Worm (Caenorhabditis elegans) whole organism, L1 larva: Measurements from ENCODE around the gene hot-4.

Experiments
- C04F5.9 ChIP-seq: sonication (generic microtip); optimal IDR thresholded peaks from 2 replicates; lab custom pipeline; 2016; ENCODE audit warnings: missing genetic modification characterization, missing compliant biosample characterization
- C16A3.4 ChIP-seq: fragments of 150-350 bp; optimal IDR thresholded peaks from 2 replicates; lab custom pipeline; 2014; ENCODE audit warnings: missing biosample characterization, missing genetic modification characterization
- C34B4.2 ChIP-seq: sonication (generic microtip); optimal IDR thresholded peaks from 2 replicates; lab custom pipeline; 2017; ENCODE audit warnings: mild to moderate bottlenecking, missing genetic modification characterization, missing compliant biosample characterization
- F16B12.6 ChIP-seq: fragments of 150-350 bp; optimal IDR thresholded peaks from 2 replicates; lab custom pipeline; 2014; ENCODE audit warnings: missing biosample characterization, missing genetic modification characterization
- aha-1 ChIP-seq: fragments of 150-350 bp; optimal IDR thresholded peaks from 2 replicates; lab custom pipeline; 2014; ENCODE audit warnings: missing biosample characterization, missing genetic modification characterization
- alr-1 ChIP-seq: fragments of 200-800 bp; sonication (Bioruptor generic); optimal IDR thresholded peaks from 2 replicates; lab custom pipeline; 2018; ENCODE audit warnings: borderline replicate concordance, mild to moderate bottlenecking, missing genetic modification characterization, missing compliant biosample characterization
- ama-1 ChIP-seq: fragments of 150-350 bp; optimal IDR thresholded peaks from 2 replicates; lab custom pipeline; 2014
- ceh-8 ChIP-seq: fragments of 200-800 bp; sonication (Bioruptor generic); optimal IDR thresholded peaks from 2 replicates; lab custom pipeline; 2018; ENCODE audit warnings: mild to moderate bottlenecking, missing genetic modification characterization, moderate library complexity, missing compliant biosample characterization
- ceh-82 ChIP-seq, 3 experiments: fragments of 150-350 bp in 1 of 3; sonication (generic microtip) in 2 of 3; optimal IDR thresholded peaks; 2 replicates each; lab custom pipeline; 2014 to 2017; ENCODE audit warnings: missing biosample characterization in 3 of 3, missing genetic modification characterization in 3 of 3
- ceh-88 ChIP-seq: fragments of 200-800 bp; sonication (Bioruptor generic); IDR thresholded peaks from 2 replicates; pipeline ENCODE4 v1.3.6; 2022; ENCODE audit warnings: missing genetic modification characterization, missing compliant biosample characterization
- ces-1 ChIP-seq: fragments of 150-350 bp; optimal IDR thresholded peaks from 2 replicates; lab custom pipeline; 2014; ENCODE audit warnings: missing biosample characterization, missing genetic modification reagents, missing genetic modification characterization
- dpl-1 ChIP-seq, 3 experiments: fragments of 150-350 bp in 2 of 3; sonication (generic microtip) in 1 of 3; optimal IDR thresholded peaks; 2 replicates each; lab custom pipeline; 2014 to 2017; ENCODE audit warnings: missing biosample characterization in 3 of 3, missing genetic modification characterization in 3 of 3, missing genetic modification reagents in 3 of 3
- efl-1 ChIP-seq, 4 experiments: fragments of 150-350 bp; optimal IDR thresholded peaks in 3 of 4; peaks in 1 of 4; 1 replicate in 1 of 4; 2 replicates in 3 of 4; lab custom pipeline; 2014; ENCODE audit warnings: missing biosample characterization in 2 of 4, missing genetic modification characterization in 2 of 4, missing genetic modification reagents in 2 of 4
- egl-13 ChIP-seq: sonication (generic microtip); optimal IDR thresholded peaks from 2 replicates; lab custom pipeline; 2016; ENCODE audit warnings: missing genotype, missing genetic modification reagents, missing genetic modification characterization, missing compliant biosample characterization
- egl-27 ChIP-seq, 2 experiments: fragments of 150-350 bp in 1 of 2; sonication (generic microtip); optimal IDR thresholded peaks; 3 replicates each; lab custom pipeline; 2017 to 2018; ENCODE audit warnings: missing biosample characterization in 2 of 2, missing genetic modification characterization in 2 of 2, missing genetic modification reagents in 2 of 2
- elt-2 ChIP-seq: sonication (generic microtip); optimal IDR thresholded peaks from 2 replicates; lab custom pipeline; 2016; ENCODE audit warnings: missing genetic modification characterization, mild to moderate bottlenecking, inconsistent platforms, missing compliant biosample characterization, missing genetic modification reagents
- elt-3 ChIP-seq, 6 experiments: fragments of 150-350 bp in 1 of 6; sonication (generic microtip); optimal IDR thresholded peaks; 2 replicates each; lab custom pipeline; 2017 to 2018; ENCODE audit warnings: missing biosample characterization in 6 of 6, missing genetic modification characterization in 6 of 6, inconsistent platforms in 1 of 6
- fkh-4 ChIP-seq: sonication (generic microtip); optimal IDR thresholded peaks from 2 replicates; lab custom pipeline; 2016; ENCODE audit warnings: missing compliant biosample characterization, missing genetic modification characterization, borderline replicate concordance
- fkh-8 ChIP-seq: sonication (generic microtip); optimal IDR thresholded peaks from 2 replicates; lab custom pipeline; 2016; ENCODE audit warnings: mild to moderate bottlenecking, missing genetic modification characterization, missing compliant biosample characterization
- fos-1 ChIP-seq: fragments of 150-350 bp; optimal IDR thresholded peaks from 2 replicates; lab custom pipeline; 2014; ENCODE audit warnings: missing biosample characterization, missing genetic modification characterization
- grh-1 ChIP-seq: fragments of 200-800 bp; sonication (Bioruptor generic); IDR thresholded peaks from 2 replicates; pipeline ENCODE4 v1.3.6; 2022; ENCODE audit warnings: missing genetic modification reagents, missing genetic modification characterization, missing compliant biosample characterization
- irx-1 ChIP-seq: sonication (generic microtip); optimal IDR thresholded peaks from 2 replicates; lab custom pipeline; 2016; ENCODE audit warnings: missing genetic modification characterization, missing compliant biosample characterization
- isw-1 ChIP-seq: fragments of 200-800 bp; sonication (Bioruptor generic); IDR thresholded peaks from 2 replicates; pipeline ENCODE4 v1.3.6; 2022; ENCODE audit warnings: missing genetic modification characterization, missing compliant biosample characterization
- jun-1 ChIP-seq: fragments of 150-350 bp; optimal IDR thresholded peaks from 2 replicates; lab custom pipeline; 2014; ENCODE audit warnings: missing biosample characterization, missing genetic modification reagents, missing genetic modification characterization
- lin-14 ChIP-seq: fragments of 200-800 bp; sonication (Bioruptor generic); optimal IDR thresholded peaks from 2 replicates; lab custom pipeline; 2018; ENCODE audit warnings: mild to moderate bottlenecking, missing genetic modification characterization, moderate library complexity, missing compliant biosample characterization
- lin-35 ChIP-seq, 2 experiments: fragments of 150-350 bp; optimal IDR thresholded peaks; 2 replicates each; lab custom pipeline; 2014; ENCODE audit warnings: missing biosample characterization in 2 of 2, missing genetic modification characterization in 2 of 2, missing genetic modification reagents in 2 of 2
- lsy-2 ChIP-seq, 2 experiments: fragments of 150-350 bp; optimal IDR thresholded peaks; 2 replicates each; lab custom pipeline; 2014; ENCODE audit warnings: missing biosample characterization in 2 of 2, missing genetic modification characterization in 2 of 2
- mdl-1 ChIP-seq, 2 experiments: fragments of 150-350 bp; optimal IDR thresholded peaks; 2 replicates each; lab custom pipeline; 2014 to 2017; ENCODE audit warnings: missing biosample characterization in 2 of 2, missing genetic modification characterization in 2 of 2, inconsistent platforms in 1 of 2
- mef-2 ChIP-seq: fragments of 150-350 bp; optimal IDR thresholded peaks from 2 replicates; lab custom pipeline; 2014; ENCODE audit warnings: missing biosample characterization, missing genetic modification characterization
- mep-1 ChIP-seq: fragments of 150-350 bp; optimal IDR thresholded peaks from 2 replicates; lab custom pipeline; 2014; ENCODE audit warnings: missing biosample characterization, missing genetic modification characterization
- nhr-20 ChIP-seq: sonication (generic microtip); optimal IDR thresholded peaks from 2 replicates; lab custom pipeline; 2016; ENCODE audit warnings: mild to moderate bottlenecking, missing genetic modification characterization, missing compliant biosample characterization
- nhr-237 ChIP-seq: fragments of 150-350 bp; optimal IDR thresholded peaks from 2 replicates; lab custom pipeline; 2014; ENCODE audit warnings: missing biosample characterization, missing genetic modification characterization
- nhr-47 ChIP-seq: sonication (generic microtip); optimal IDR thresholded peaks from 2 replicates; lab custom pipeline; 2016; ENCODE audit warnings: mild to moderate bottlenecking, missing genetic modification characterization, moderate library complexity, missing compliant biosample characterization
- nhr-77 ChIP-seq: fragments of 150-350 bp; optimal IDR thresholded peaks from 2 replicates; lab custom pipeline; 2014; ENCODE audit warnings: missing biosample characterization, missing genetic modification characterization
- nhr-84 ChIP-seq: sonication (generic microtip); optimal IDR thresholded peaks from 2 replicates; lab custom pipeline; 2017; ENCODE audit warnings: missing biosample characterization, missing genetic modification characterization
- pqm-1 ChIP-seq: sonication (generic microtip); optimal IDR thresholded peaks from 3 replicates; lab custom pipeline; 2017; ENCODE audit warnings: missing biosample characterization, missing genetic modification characterization
- rnt-1 ChIP-seq: sonication (generic microtip); optimal IDR thresholded peaks from 2 replicates; lab custom pipeline; 2016; ENCODE audit warnings: mild to moderate bottlenecking, missing genetic modification characterization, moderate library complexity, missing compliant biosample characterization
- skn-1 ChIP-seq: fragments of 150-350 bp; optimal IDR thresholded peaks from 2 replicates; lab custom pipeline; 2014; ENCODE audit warnings: missing biosample characterization, missing genetic modification characterization
- snpc-4 ChIP-seq: fragments of 150-350 bp; optimal IDR thresholded peaks from 2 replicates; lab custom pipeline; 2014; ENCODE audit warnings: missing biosample characterization, missing genetic modification characterization
- snu-23 ChIP-seq: sonication (generic microtip); optimal IDR thresholded peaks from 2 replicates; lab custom pipeline; 2016; ENCODE audit warnings: missing genetic modification characterization, missing compliant biosample characterization
- sup-37 ChIP-seq: fragments of 200-800 bp; sonication (Bioruptor generic); optimal IDR thresholded peaks from 2 replicates; lab custom pipeline; 2018; ENCODE audit warnings: mild to moderate bottlenecking, missing genetic modification characterization, missing compliant biosample characterization
- swsn-7 ChIP-seq: sonication (generic microtip); optimal IDR thresholded peaks from 2 replicates; lab custom pipeline; 2016; ENCODE audit warnings: missing genetic modification characterization, missing compliant biosample characterization
- tbx-2 ChIP-seq: sonication (generic microtip); optimal IDR thresholded peaks from 2 replicates; lab custom pipeline; 2016; ENCODE audit warnings: missing genetic modification characterization, missing compliant biosample characterization
- unc-86 ChIP-seq: sonication (generic microtip); optimal IDR thresholded peaks from 2 replicates; lab custom pipeline; 2016; ENCODE audit warnings: missing genetic modification characterization, missing compliant biosample characterization
- xbp-1 ChIP-seq: sonication (generic microtip); optimal IDR thresholded peaks from 2 replicates; lab custom pipeline; 2016; ENCODE audit warnings: missing genetic modification characterization, missing compliant biosample characterization
- ztf-11 ChIP-seq, 2 experiments: sonication (generic microtip); optimal IDR thresholded peaks; 2 replicates each; lab custom pipeline; 2016 to 2017; ENCODE audit warnings: missing genetic modification characterization in 2 of 2, missing biosample characterization in 1 of 2, missing compliant biosample characterization in 1 of 2
- ztf-4 ChIP-seq: fragments of 150-350 bp; optimal IDR thresholded peaks from 2 replicates; lab custom pipeline; 2014; ENCODE audit warnings: missing biosample characterization, missing genetic modification characterization

The hot-4 gene

DNA sequence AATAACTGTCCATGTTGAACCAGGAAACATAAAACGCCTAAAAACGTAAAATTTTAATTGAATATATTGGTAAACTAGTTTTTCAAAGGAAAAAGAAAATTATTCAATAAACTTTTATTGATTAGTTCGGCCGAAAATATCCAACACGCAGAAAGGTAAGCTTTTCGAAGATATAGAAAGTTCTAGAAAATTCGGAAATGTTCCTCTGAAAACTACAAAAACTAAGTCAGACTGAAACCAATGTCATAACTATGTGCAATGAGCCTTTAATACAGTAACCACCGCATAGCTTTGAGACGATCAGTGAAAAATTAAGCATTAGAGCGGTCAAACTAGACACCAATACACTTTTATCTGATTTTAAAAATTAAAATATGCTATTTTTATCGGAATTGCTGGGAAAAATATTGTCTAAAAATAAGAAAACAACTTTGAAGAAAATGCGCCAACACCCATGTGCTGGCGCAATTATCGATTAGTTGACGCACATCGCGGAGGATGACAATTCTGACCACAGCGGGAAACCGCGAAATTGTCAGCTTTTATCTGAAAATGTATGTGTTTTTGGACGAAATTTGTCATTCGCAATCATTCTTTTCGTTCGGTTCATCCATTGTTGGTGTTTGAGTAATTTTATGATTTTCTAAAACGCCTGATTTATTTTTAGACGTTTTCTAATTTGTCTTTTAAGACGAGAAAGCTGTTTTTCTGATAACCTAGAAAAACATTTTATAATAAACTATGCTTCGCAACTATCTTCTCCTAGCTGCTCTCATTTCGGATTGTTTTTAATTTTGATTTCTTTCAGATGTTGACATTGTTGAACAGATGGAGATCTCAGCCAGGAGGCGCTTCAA is 18.6 kb upstream of the hot-4 start, which contains the start of the genes C23G10.7 and rpn-2 (continued):
- TF ChIP-seq ceh-82 (tag; optimal IDR thresholded peaks at IDR 0.05; lab: Kevin White, UChicago) = peak; percentile 62 to 68 (median 63)
- TF ChIP-seq nhr-84 (tag; lab: Kevin White, UChicago) = no peak
- TF ChIP-seq fkh-8 (tag; lab: Kevin White, UChicago) = peak; percentile 44
- TF ChIP-seq nhr-77 (tag; lab: Kevin White, UChicago) = peak; percentile 47
- peak; percentile 53 to 79 (median 77) for TF ChIP-seq dpl-1 (GFP tag; optimal IDR thresholded peaks at IDR 0.05; lab: Kevin White, UChicago)
- TF ChIP-seq lsy-2 (tag; optimal IDR thresholded peaks at IDR 0.05; lab: Kevin White, UChicago) = peak; percentile 83 to 86
- peak; percentile 52 for TF ChIP-seq F16B12.6 (tag; lab: Kevin White, UChicago)
- TF ChIP-seq fkh-4 = peak; percentile 25
- TF ChIP-seq lin-35 (GFP tag; optimal IDR thresholded peaks at IDR 0.05; lab: Kevin White, UChicago) = peak; percentile 71 to 82
- peak; percentile 1 for TF ChIP-seq sup-37
- TF ChIP-seq C04F5.9 = peak; percentile 36
- peak; percentile 29 for TF ChIP-seq jun-1 (tag; lab: Kevin White, UChicago)
- TF ChIP-seq egl-13 = peak; percentile 9
- peak; percentile 61 for TF ChIP-seq unc-86 (tag; lab: Kevin White, UChicago)
- TF ChIP-seq ztf-4 = no peak
- TF ChIP-seq irx-1 (tag; lab: Kevin White, UChicago) = peak; percentile 49
- peak; percentile 74 for TF ChIP-seq swsn-7
- TF ChIP-seq nhr-20 (tag; lab: Kevin White, UChicago) = peak; percentile 72
- no peak for TF ChIP-seq pqm-1 (tag; lab: Kevin White, UChicago)
- peak; percentile 8; the same call in 1 of the 2 replicates for TF ChIP-seq grh-1 (GFP tag; lab: Robert Waterston, UW)
- peak; percentile 98 for TF ChIP-seq skn-1 (tag; lab: Kevin White, UChicago)
- no peak for TF ChIP-seq aha-1
- TF ChIP-seq isw-1 (GFP tag; lab: Robert Waterston, UW) = peak; percentile 63
- TF ChIP-seq alr-1 = no peak
- TF ChIP-seq snpc-4 = peak; percentile 31
- TF ChIP-seq mdl-1 (tag; optimal IDR thresholded peaks at IDR 0.05; lab: Kevin White, UChicago) = peak in 1 of 2 experiments; percentile 55
- no peak for TF ChIP-seq ceh-88 (GFP tag; lab: Robert Waterston, UW)
- peak; percentile 78 for TF ChIP-seq snu-23
- TF ChIP-seq rnt-1 (tag; lab: Kevin White, UChicago) = peak; percentile 89
- peak; percentile 74 to 79 for TF ChIP-seq efl-1 (optimal IDR thresholded peaks at IDR 0.05; lab: Kevin White, UChicago)
- TF ChIP-seq efl-1 (GFP tag; optimal IDR thresholded peaks at IDR 0.05 in 1 of 2; lab: Kevin White, UChicago) = peak; percentile 72 to 97
- no peak for TF ChIP-seq ztf-11 (tag; optimal IDR thresholded peaks at IDR 0.05; lab: Kevin White, UChicago)
- peak; percentile 73 for TF ChIP-seq tbx-2 (tag; lab: Kevin White, UChicago)
- TF ChIP-seq C16A3.4 (tag; lab: Kevin White, UChicago) = peak; percentile 56
- TF ChIP-seq elt-2 = peak; percentile 24
- no peak for TF ChIP-seq egl-27 (tag; optimal IDR thresholded peaks at IDR 0.05; lab: Kevin White, UChicago)
- TF ChIP-seq C34B4.2 = no peak
- TF ChIP-seq ama-1 (lab: Kevin White, UChicago) = peak; percentile 14
- TF ChIP-seq elt-3 (tag; optimal IDR thresholded peaks at IDR 0.05; lab: Kevin White, UChicago) = peak in 2 of 6 experiments; percentile 38 to 48
- peak; percentile 32 for TF ChIP-seq fos-1 (tag; lab: Kevin White, UChicago)
- TF ChIP-seq xbp-1 (tag; lab: Kevin White, UChicago) = peak; percentile 67

DNA sequence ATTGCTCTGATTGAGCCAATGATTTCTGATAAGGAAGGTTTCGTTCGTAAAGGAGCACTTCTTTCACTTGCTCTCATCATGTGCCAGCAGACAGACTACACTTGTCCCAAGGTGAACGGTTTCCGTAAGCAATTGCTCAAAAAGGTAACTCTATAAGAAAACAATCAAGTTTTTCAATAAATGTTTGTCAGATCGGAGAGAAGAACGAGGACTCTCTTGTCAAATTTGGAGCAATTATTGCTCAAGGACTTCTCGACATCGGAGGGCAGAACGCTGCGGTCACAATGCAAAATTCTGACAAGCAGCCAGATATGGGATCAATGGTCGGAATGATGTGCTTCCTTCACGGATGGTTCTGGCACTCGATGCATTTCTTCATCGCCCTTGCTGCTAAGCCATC is 15.9 kb upstream of the hot-4 start:
- TF ChIP-seq ceh-8 = no peak
- no peak for TF ChIP-seq nhr-237 (tag; lab: Kevin White, UChicago)
- no peak for TF ChIP-seq mef-2
- TF ChIP-seq C34B4.2 = no peak
- no peak for TF ChIP-seq mep-1 (tag; lab: Kevin White, UChicago)
- TF ChIP-seq nhr-47 = no peak
- TF ChIP-seq rnt-1 (tag; lab: Kevin White, UChicago) = no peak
- no peak for TF ChIP-seq ceh-88 (GFP tag; lab: Robert Waterston, UW)
- no peak for TF ChIP-seq lin-14 (GFP tag; lab: Kevin White, UChicago)
- TF ChIP-seq irx-1 (tag; lab: Kevin White, UChicago) = no peak
- no peak for TF ChIP-seq nhr-77 (tag; lab: Kevin White, UChicago)
- TF ChIP-seq ces-1 (GFP tag; lab: Kevin White, UChicago) = no peak
- TF ChIP-seq nhr-84 (tag; lab: Kevin White, UChicago) = no peak
